Worm (Caenorhabditis elegans) whole organism, L1 larva: ENCODE measurements around the gene nhr-131.

Experiments
- C04F5.9 ChIP-seq: sonication (generic microtip); optimal IDR thresholded peaks from 2 replicates; lab custom pipeline; 2016; ENCODE audit warnings: missing genetic modification characterization, missing compliant biosample characterization
- F16B12.6 ChIP-seq: fragments of 150-350 bp; optimal IDR thresholded peaks from 2 replicates; lab custom pipeline; 2014; ENCODE audit warnings: missing biosample characterization, missing genetic modification characterization
- Y116A8C.19 ChIP-seq: sonication (generic microtip); optimal IDR thresholded peaks from 2 replicates; lab custom pipeline; 2016; ENCODE audit warnings: missing compliant biosample characterization, missing genetic modification characterization, borderline replicate concordance
- aha-1 ChIP-seq: fragments of 150-350 bp; optimal IDR thresholded peaks from 2 replicates; lab custom pipeline; 2014; ENCODE audit warnings: missing biosample characterization, missing genetic modification characterization
- alr-1 ChIP-seq: fragments of 200-800 bp; sonication (Bioruptor generic); optimal IDR thresholded peaks from 2 replicates; lab custom pipeline; 2018; ENCODE audit warnings: borderline replicate concordance, mild to moderate bottlenecking, missing genetic modification characterization, missing compliant biosample characterization
- aly-2 ChIP-seq: fragments of 150-350 bp; optimal IDR thresholded peaks from 2 replicates; lab custom pipeline; 2014; ENCODE audit warnings: missing biosample characterization, missing genetic modification characterization
- ceh-63 ChIP-seq: fragments of 200-800 bp; sonication (Bioruptor generic); optimal IDR thresholded peaks from 2 replicates; lab custom pipeline; 2018; ENCODE audit warnings: mild to moderate bottlenecking, missing genetic modification characterization, missing compliant biosample characterization
- ceh-82 ChIP-seq, 3 experiments: fragments of 150-350 bp in 1 of 3; sonication (generic microtip) in 2 of 3; optimal IDR thresholded peaks; 2 replicates each; lab custom pipeline; 2014 to 2017; ENCODE audit warnings: missing biosample characterization in 3 of 3, missing genetic modification characterization in 3 of 3
- ceh-90 ChIP-seq: sonication (generic microtip); optimal IDR thresholded peaks from 2 replicates; lab custom pipeline; 2016; ENCODE audit warnings: missing genetic modification characterization, missing compliant biosample characterization
- ces-1 ChIP-seq: fragments of 150-350 bp; optimal IDR thresholded peaks from 2 replicates; lab custom pipeline; 2014; ENCODE audit warnings: missing biosample characterization, missing genetic modification reagents, missing genetic modification characterization
- dsc-1 ChIP-seq: sonication (generic microtip); optimal IDR thresholded peaks from 2 replicates; lab custom pipeline; 2016; ENCODE audit warnings: mild to moderate bottlenecking, missing genetic modification characterization, missing compliant biosample characterization
- efl-1 ChIP-seq, 4 experiments: fragments of 150-350 bp; optimal IDR thresholded peaks in 3 of 4; peaks in 1 of 4; 1 replicate in 1 of 4; 2 replicates in 3 of 4; lab custom pipeline; 2014; ENCODE audit warnings: missing biosample characterization in 2 of 4, missing genetic modification characterization in 2 of 4, missing genetic modification reagents in 2 of 4
- efl-3 ChIP-seq: fragments of 200-800 bp; sonication (Bioruptor generic); optimal IDR thresholded peaks from 2 replicates; lab custom pipeline; 2018; ENCODE audit warnings: mild to moderate bottlenecking, missing genetic modification characterization, missing compliant biosample characterization
- egl-13 ChIP-seq: sonication (generic microtip); optimal IDR thresholded peaks from 2 replicates; lab custom pipeline; 2016; ENCODE audit warnings: missing genotype, missing genetic modification reagents, missing genetic modification characterization, missing compliant biosample characterization
- fkh-10 ChIP-seq: sonication (generic microtip); optimal IDR thresholded peaks from 2 replicates; lab custom pipeline; 2017; ENCODE audit warnings: missing biosample characterization, missing genetic modification reagents, missing genetic modification characterization
- fkh-4 ChIP-seq: sonication (generic microtip); optimal IDR thresholded peaks from 2 replicates; lab custom pipeline; 2016; ENCODE audit warnings: missing compliant biosample characterization, missing genetic modification characterization, borderline replicate concordance
- grh-1 ChIP-seq: fragments of 200-800 bp; sonication (Bioruptor generic); IDR thresholded peaks from 2 replicates; pipeline ENCODE4 v1.3.6; 2022; ENCODE audit warnings: missing genetic modification reagents, missing genetic modification characterization, missing compliant biosample characterization
- hpl-2 ChIP-seq: fragments of 150-350 bp; optimal IDR thresholded peaks from 2 replicates; lab custom pipeline; 2014; ENCODE audit warnings: missing biosample characterization, missing genetic modification reagents, missing genetic modification characterization
- irx-1 ChIP-seq: sonication (generic microtip); optimal IDR thresholded peaks from 2 replicates; lab custom pipeline; 2016; ENCODE audit warnings: missing genetic modification characterization, missing compliant biosample characterization
- isw-1 ChIP-seq: fragments of 200-800 bp; sonication (Bioruptor generic); IDR thresholded peaks from 2 replicates; pipeline ENCODE4 v1.3.6; 2022; ENCODE audit warnings: missing genetic modification characterization, missing compliant biosample characterization
- lin-14 ChIP-seq: fragments of 200-800 bp; sonication (Bioruptor generic); optimal IDR thresholded peaks from 2 replicates; lab custom pipeline; 2018; ENCODE audit warnings: mild to moderate bottlenecking, missing genetic modification characterization, moderate library complexity, missing compliant biosample characterization
- lin-35 ChIP-seq, 2 experiments: fragments of 150-350 bp; optimal IDR thresholded peaks; 2 replicates each; lab custom pipeline; 2014; ENCODE audit warnings: missing biosample characterization in 2 of 2, missing genetic modification characterization in 2 of 2, missing genetic modification reagents in 2 of 2
- lir-3 ChIP-seq: sonication (generic microtip); optimal IDR thresholded peaks from 2 replicates; lab custom pipeline; 2016; ENCODE audit warnings: mild to moderate bottlenecking, missing genetic modification characterization, moderate library complexity, missing compliant biosample characterization; ENCODE audit not compliant: poor library complexity
- lsy-2 ChIP-seq, 2 experiments: fragments of 150-350 bp; optimal IDR thresholded peaks; 2 replicates each; lab custom pipeline; 2014; ENCODE audit warnings: missing biosample characterization in 2 of 2, missing genetic modification characterization in 2 of 2
- mef-2 ChIP-seq: fragments of 150-350 bp; optimal IDR thresholded peaks from 2 replicates; lab custom pipeline; 2014; ENCODE audit warnings: missing biosample characterization, missing genetic modification characterization
- nhr-12 ChIP-seq: sonication (generic microtip); optimal IDR thresholded peaks from 2 replicates; lab custom pipeline; 2017; ENCODE audit warnings: missing biosample characterization, missing genetic modification characterization
- nhr-20 ChIP-seq: sonication (generic microtip); optimal IDR thresholded peaks from 2 replicates; lab custom pipeline; 2016; ENCODE audit warnings: mild to moderate bottlenecking, missing genetic modification characterization, missing compliant biosample characterization
- nhr-28 ChIP-seq: fragments of 150-350 bp; optimal IDR thresholded peaks from 2 replicates; lab custom pipeline; 2014; ENCODE audit warnings: missing biosample characterization, missing genetic modification characterization
- nhr-76 ChIP-seq: sonication (generic microtip); optimal IDR thresholded peaks from 2 replicates; lab custom pipeline; 2017; ENCODE audit warnings: missing biosample characterization, missing genetic modification characterization
- nhr-85 ChIP-seq: sonication (generic microtip); peaks from one replicate; lab custom pipeline; 2016; ENCODE audit warnings: missing genetic modification characterization, inconsistent platforms, missing compliant biosample characterization
- pag-3 ChIP-seq: sonication (generic microtip); optimal IDR thresholded peaks from 2 replicates; lab custom pipeline; 2017; ENCODE audit warnings: missing genetic modification characterization, mild to moderate bottlenecking, missing compliant biosample characterization, antibody characterized with exemption, borderline replicate concordance; ENCODE audit not compliant: insufficient read depth
- pax-3 ChIP-seq: fragments of 200-800 bp; sonication (Bioruptor generic); optimal IDR thresholded peaks from 2 replicates; lab custom pipeline; 2018; ENCODE audit warnings: mild to moderate bottlenecking, missing genetic modification characterization, moderate library complexity, missing compliant biosample characterization
- pqm-1 ChIP-seq: sonication (generic microtip); optimal IDR thresholded peaks from 3 replicates; lab custom pipeline; 2017; ENCODE audit warnings: missing biosample characterization, missing genetic modification characterization
- rnt-1 ChIP-seq: sonication (generic microtip); optimal IDR thresholded peaks from 2 replicates; lab custom pipeline; 2016; ENCODE audit warnings: mild to moderate bottlenecking, missing genetic modification characterization, moderate library complexity, missing compliant biosample characterization
- skn-1 ChIP-seq: fragments of 150-350 bp; optimal IDR thresholded peaks from 2 replicates; lab custom pipeline; 2014; ENCODE audit warnings: missing biosample characterization, missing genetic modification characterization
- snpc-4 ChIP-seq: fragments of 150-350 bp; optimal IDR thresholded peaks from 2 replicates; lab custom pipeline; 2014; ENCODE audit warnings: missing biosample characterization, missing genetic modification characterization
- sox-4 ChIP-seq: sonication (generic microtip); optimal IDR thresholded peaks from 2 replicates; lab custom pipeline; 2016; ENCODE audit warnings: missing genetic modification characterization, missing compliant biosample characterization
- sptf-1 ChIP-seq: fragments of 150-350 bp; optimal IDR thresholded peaks from 2 replicates; lab custom pipeline; 2014; ENCODE audit warnings: missing biosample characterization, missing genetic modification characterization
- sup-37 ChIP-seq: fragments of 200-800 bp; sonication (Bioruptor generic); optimal IDR thresholded peaks from 2 replicates; lab custom pipeline; 2018; ENCODE audit warnings: mild to moderate bottlenecking, missing genetic modification characterization, missing compliant biosample characterization
- tbx-2 ChIP-seq: sonication (generic microtip); optimal IDR thresholded peaks from 2 replicates; lab custom pipeline; 2016; ENCODE audit warnings: missing genetic modification characterization, missing compliant biosample characterization
- tlp-1 ChIP-seq: fragments of 150-350 bp; optimal IDR thresholded peaks from 2 replicates; lab custom pipeline; 2014; ENCODE audit warnings: missing biosample characterization, missing genetic modification characterization
- unc-130 ChIP-seq: fragments of 150-350 bp; optimal IDR thresholded peaks from 2 replicates; lab custom pipeline; 2017; ENCODE audit warnings: missing biosample characterization, missing genetic modification characterization, inconsistent platforms
- unc-30 ChIP-seq: sonication (generic microtip); optimal IDR thresholded peaks from 2 replicates; lab custom pipeline; 2017; ENCODE audit warnings: missing biosample characterization, missing genetic modification characterization
- unc-62 ChIP-seq: fragments of 150-350 bp; optimal IDR thresholded peaks from 2 replicates; lab custom pipeline; 2014; ENCODE audit warnings: missing biosample characterization, missing genetic modification reagents, missing genetic modification characterization
- unc-98 ChIP-seq: fragments of 200-800 bp; sonication (Bioruptor generic); IDR thresholded peaks from 2 replicates; pipeline ENCODE4 v1.3.6; 2022; ENCODE audit warnings: missing genetic modification characterization, missing compliant biosample characterization
- zip-4 ChIP-seq: fragments of 200-800 bp; sonication (Bioruptor generic); optimal IDR thresholded peaks from 2 replicates; lab custom pipeline; 2018; ENCODE audit warnings: mild to moderate bottlenecking, missing genetic modification characterization, moderate library complexity, missing compliant biosample characterization
- ztf-11 ChIP-seq, 2 experiments: sonication (generic microtip); optimal IDR thresholded peaks; 2 replicates each; lab custom pipeline; 2016 to 2017; ENCODE audit warnings: missing genetic modification characterization in 2 of 2, missing biosample characterization in 1 of 2, missing compliant biosample characterization in 1 of 2

The nhr-131 gene

DNA sequence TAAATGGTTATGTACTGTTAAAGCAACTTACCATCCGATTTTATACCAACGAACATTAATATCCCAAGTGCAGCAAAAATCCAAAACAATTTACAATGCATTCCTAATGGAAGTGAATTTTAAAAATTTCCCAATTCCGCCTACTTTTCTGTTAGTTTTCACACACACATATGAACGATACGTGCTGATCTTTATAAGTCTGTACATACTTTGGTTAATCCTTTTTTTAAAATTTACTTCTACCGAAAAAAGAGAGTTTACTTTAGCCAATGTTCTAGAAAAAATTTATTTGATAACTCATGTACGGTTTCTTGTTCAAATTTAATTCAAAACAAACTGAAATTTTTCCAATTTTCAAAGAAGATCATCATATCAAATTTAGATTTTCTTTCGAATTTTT lies 30.9 kb downstream of the nhr-131 start, which contains the start of gene R11G11.16:
TSS of gene R11G11.16 (minus strand) at position 101 of the 400 bp plus-strand sequence.
- TF ChIP-seq alr-1 (tag; lab: Kevin White, UChicago) = no peak
- no peak for TF ChIP-seq grh-1 (GFP tag; lab: Robert Waterston, UW)
- no peak for TF ChIP-seq nhr-12 (tag; lab: Kevin White, UChicago)
- no peak for TF ChIP-seq tbx-2 (tag; lab: Kevin White, UChicago)
- no peak for TF ChIP-seq hpl-2 (GFP tag; lab: Kevin White, UChicago)
- TF ChIP-seq snpc-4 = no peak
- TF ChIP-seq, all 84 proteins: peak for 0

DNA sequence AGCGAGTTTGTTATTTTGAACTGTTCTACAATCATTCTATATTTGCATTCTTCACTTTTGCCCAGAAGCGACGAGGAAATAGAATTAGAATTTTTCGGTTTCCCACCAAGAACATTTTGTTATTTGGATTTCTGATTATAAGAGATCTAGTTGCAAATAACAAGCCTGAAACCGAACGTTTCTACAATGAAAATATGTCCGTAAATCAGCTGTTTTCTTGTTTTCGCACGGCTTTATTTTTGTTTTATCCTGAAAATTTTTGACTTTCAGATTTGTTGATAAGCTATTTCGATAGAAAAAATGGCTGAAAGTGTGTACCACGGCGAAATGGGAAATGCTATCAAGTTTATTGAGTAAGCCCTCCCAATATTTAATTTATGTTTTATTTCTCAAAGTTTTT lies 33.4 kb downstream of the nhr-131 start, which contains the start of gene srw-108:
TSS of gene srw-108 (plus strand) at position 301 of the 400 bp plus-strand sequence.
- TF ChIP-seq egl-13 (tag; lab: Kevin White, UChicago) (no peak), nhr-20 (no peak), snpc-4 (no peak), ces-1 (GFP tag; lab: Kevin White, UChicago) (no peak), tlp-1 (tag; lab: Kevin White, UChicago) (no peak), pax-3 (tag; lab: Kevin White, UChicago) (no peak), dsc-1 (tag; lab: Kevin White, UChicago) (no peak), aly-2 (tag; lab: Kevin White, UChicago) (no peak), lir-3 (tag; lab: Kevin White, UChicago) (no peak), lin-35 (GFP tag; optimal IDR thresholded peaks at IDR 0.05; lab: Kevin White, UChicago) (no peak), fkh-10 (GFP tag; lab: Kevin White, UChicago) (no peak), fkh-4 (tag; lab: Kevin White, UChicago) (no peak), ceh-63 (GFP tag; lab: Kevin White, UChicago) (no peak), zip-4 (no peak), sptf-1 (no peak), ztf-11 (tag; optimal IDR thresholded peaks at IDR 0.05; lab: Kevin White, UChicago) (no peak), C04F5.9 (tag; lab: Kevin White, UChicago) (no peak), nhr-28 (tag; lab: Kevin White, UChicago) (no peak), aha-1 (tag; lab: Kevin White, UChicago) (no peak)

DNA sequence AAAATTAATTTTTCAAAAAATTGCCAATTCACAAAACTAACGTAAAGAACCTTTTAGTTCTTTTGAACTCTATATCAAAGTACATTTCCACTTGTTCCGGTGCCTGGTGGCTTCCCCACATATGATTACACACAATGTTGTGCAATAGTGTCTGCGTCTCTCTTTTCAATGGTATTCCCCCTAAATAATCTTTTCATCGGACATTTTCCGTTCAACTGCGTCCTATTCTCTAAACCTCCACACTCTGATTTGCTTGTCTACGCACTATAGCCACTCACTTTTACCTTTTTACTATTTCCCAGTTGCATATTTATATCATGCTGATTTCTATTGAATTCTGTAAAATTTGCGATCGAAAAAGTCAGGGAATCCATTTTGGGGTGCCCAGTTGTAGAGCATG lies 37.9 kb downstream of the nhr-131 start, which contains the start of gene nhr-58:
TSS of gene nhr-58 (plus strand) at position 214 of the 400 bp plus-strand sequence.
- TF ChIP-seq lsy-2 (tag; optimal IDR thresholded peaks at IDR 0.05; lab: Kevin White, UChicago) (no peak), nhr-85 (tag; lab: Kevin White, UChicago) (peak; percentile 83), lir-3 (tag; lab: Kevin White, UChicago) (no peak), efl-1 (optimal IDR thresholded peaks at IDR 0.05; lab: Kevin White, UChicago) (peak; percentile 26 to 27), efl-1 (GFP tag; optimal IDR thresholded peaks at IDR 0.05 in 1 of 2; lab: Kevin White, UChicago) (no peak), skn-1 (tag; lab: Kevin White, UChicago) (peak; percentile 43), alr-1 (tag; lab: Kevin White, UChicago) (no peak), hpl-2 (GFP tag; lab: Kevin White, UChicago) (no peak), ceh-82 (tag; optimal IDR thresholded peaks at IDR 0.05; lab: Kevin White, UChicago) (peak in 2 of 3 experiments; percentile 12 to 54), pag-3 (tag; lab: Kevin White, UChicago) (no peak), sup-37 (no peak), nhr-76 (tag; lab: Kevin White, UChicago) (no peak), rnt-1 (peak; percentile 45), unc-130 (tag; lab: Kevin White, UChicago) (no peak), isw-1 (GFP tag; lab: Robert Waterston, UW) (no peak), aly-2 (tag; lab: Kevin White, UChicago) (no peak), lin-35 (GFP tag; optimal IDR thresholded peaks at IDR 0.05; lab: Kevin White, UChicago) (peak in 1 of 2 experiments; percentile 59), irx-1 (no peak), F16B12.6 (tag; lab: Kevin White, UChicago) (no peak), efl-3 (GFP tag; lab: Kevin White, UChicago) (no peak), nhr-28 (tag; lab: Kevin White, UChicago) (no peak), unc-62 (GFP tag; lab: Kevin White, UChicago) (no peak), sox-4 (tag; lab: Kevin White, UChicago) (no peak), mef-2 (no peak), Y116A8C.19 (no peak), dsc-1 (tag; lab: Kevin White, UChicago) (no peak), ceh-90 (no peak), fkh-10 (GFP tag; lab: Kevin White, UChicago) (no peak), grh-1 (GFP tag; lab: Robert Waterston, UW) (no peak), unc-30 (tag; lab: Kevin White, UChicago) (no peak), zip-4 (no peak), unc-98 (GFP tag; lab: Robert Waterston, UW) (no peak), pqm-1 (tag; lab: Kevin White, UChicago) (no peak), lin-14 (GFP tag; lab: Kevin White, UChicago) (peak; percentile 99)
